Worm (Caenorhabditis elegans) whole organism, L3 larva: ENCODE measurements around the gene hda-6.

Experiments used
- mdl-1 ChIP-seq: fragments of 150-350 bp; optimal IDR thresholded peaks from 2 replicates; lab custom pipeline; 2014; ENCODE audit warnings: missing biosample characterization, missing genetic modification characterization
- mml-1 ChIP-seq: fragments of 150-350 bp; sonication (generic microtip); optimal IDR thresholded peaks from 3 replicates; lab custom pipeline; 2014; ENCODE audit warnings: missing biosample characterization, missing genetic modification characterization
- pqm-1 ChIP-seq: fragments of 150-350 bp; optimal IDR thresholded peaks from 2 replicates; lab custom pipeline; 2017; ENCODE audit warnings: missing biosample characterization, missing genetic modification characterization, inconsistent platforms
- snpc-4 ChIP-seq: fragments of 150-350 bp; optimal IDR thresholded peaks from 2 replicates; lab custom pipeline; 2014; ENCODE audit warnings: missing biosample characterization, missing genetic modification characterization
- tbx-2 ChIP-seq: sonication (generic microtip); optimal IDR thresholded peaks from 2 replicates; lab custom pipeline; 2016; ENCODE audit warnings: mild to moderate bottlenecking, missing genetic modification characterization, missing compliant biosample characterization
- ztf-11 ChIP-seq: fragments of 150-350 bp; optimal IDR thresholded peaks from 2 replicates; lab custom pipeline; 2014; ENCODE audit warnings: missing biosample characterization, missing genetic modification characterization

- TF ChIP-seq mdl-1 (tag; lab: Kevin White, UChicago): no peak
- TF ChIP-seq pqm-1 (tag; lab: Kevin White, UChicago): no peak
- no peak for TF ChIP-seq snpc-4
- TF ChIP-seq tbx-2 (tag; lab: Kevin White, UChicago): no peak
- TF ChIP-seq ztf-11: no peak
- TF ChIP-seq mml-1 (tag; lab: Kevin White, UChicago): no peak
Measured at ce11 chrIV:5400609-5401008, 36.5 kb upstream of the hda-6 start, which contains the start of gene ZK616.1.
